Worm (Caenorhabditis elegans) whole organism, late embryonic: Measurements from ENCODE around the gene ceh-53.

Experiments
- C08G9.2 ChIP-seq: sonication (generic microtip); optimal IDR thresholded peaks from 2 replicates; lab custom pipeline; 2016; ENCODE audit warnings: mild to moderate bottlenecking, missing genetic modification characterization, moderate library complexity, missing compliant biosample characterization
- K09A11.1 ChIP-seq: sonication (generic microtip); optimal IDR thresholded peaks from 2 replicates; lab custom pipeline; 2017; ENCODE audit warnings: antibody characterized with exemption, mild to moderate bottlenecking, missing genetic modification characterization, missing compliant biosample characterization; ENCODE audit not compliant: insufficient read depth
- Y22D7AL.16 ChIP-seq: sonication (generic microtip); optimal IDR thresholded peaks from 2 replicates; lab custom pipeline; 2016; ENCODE audit warnings: missing genetic modification characterization, missing compliant biosample characterization
- ahr-1 ChIP-seq: sonication (generic microtip); optimal IDR thresholded peaks from 2 replicates; lab custom pipeline; 2016; ENCODE audit warnings: missing genetic modification characterization, missing compliant biosample characterization
- ceh-18 ChIP-seq: sonication (generic microtip); optimal IDR thresholded peaks from 2 replicates; lab custom pipeline; 2016; ENCODE audit warnings: missing genetic modification characterization, missing compliant biosample characterization
- ceh-2 ChIP-seq: sonication (generic microtip); optimal IDR thresholded peaks from 2 replicates; lab custom pipeline; 2016; ENCODE audit warnings: missing genotype, missing genetic modification characterization, missing compliant biosample characterization
- ceh-45 ChIP-seq: fragments of 200-800 bp; sonication (Bioruptor generic); IDR thresholded peaks from 2 replicates; pipeline ENCODE4 v1.3.6; 2022; ENCODE audit warnings: missing genetic modification reagents, missing genetic modification characterization, missing compliant biosample characterization
- ceh-6 ChIP-seq: fragments of 200-800 bp; sonication (Bioruptor generic); optimal IDR thresholded peaks from 2 replicates; lab custom pipeline; 2018; ENCODE audit warnings: mild to moderate bottlenecking, missing genetic modification characterization, missing compliant biosample characterization
- dmd-4 ChIP-seq: sonication (generic microtip); optimal IDR thresholded peaks from 2 replicates; lab custom pipeline; 2016; ENCODE audit warnings: borderline replicate concordance, missing genetic modification characterization, missing compliant biosample characterization
- dve-1 ChIP-seq: sonication (generic microtip); optimal IDR thresholded peaks from 2 replicates; lab custom pipeline; 2017; ENCODE audit warnings: antibody characterized with exemption, mild to moderate bottlenecking, missing genetic modification characterization, missing compliant biosample characterization
- elt-2 ChIP-seq: sonication (generic microtip); optimal IDR thresholded peaks from 2 replicates; lab custom pipeline; 2016; ENCODE audit warnings: missing genetic modification reagents, missing genetic modification characterization, missing compliant biosample characterization
- fax-1 ChIP-seq: sonication (generic microtip); optimal IDR thresholded peaks from 2 replicates; lab custom pipeline; 2016; ENCODE audit warnings: missing genotype, missing genetic modification characterization, missing compliant biosample characterization
- gmeb-2 ChIP-seq: sonication (generic microtip); optimal IDR thresholded peaks from 2 replicates; lab custom pipeline; 2016; ENCODE audit warnings: missing genetic modification characterization, inconsistent platforms, missing compliant biosample characterization
- lin-11 ChIP-seq: fragments of 200-800 bp; sonication (Bioruptor generic); optimal IDR thresholded peaks from 2 replicates; lab custom pipeline; 2018; ENCODE audit warnings: mild to moderate bottlenecking, missing genetic modification characterization, missing compliant biosample characterization
- madf-2 ChIP-seq: sonication (generic microtip); optimal IDR thresholded peaks from 2 replicates; lab custom pipeline; 2017; ENCODE audit warnings: missing genetic modification characterization, missing compliant biosample characterization
- nhr-11 ChIP-seq: fragments of 150-350 bp; optimal IDR thresholded peaks from 2 replicates; lab custom pipeline; 2014; ENCODE audit warnings: missing biosample characterization, missing genetic modification characterization
- nhr-232 ChIP-seq: sonication (generic microtip); optimal IDR thresholded peaks from 2 replicates; lab custom pipeline; 2016; ENCODE audit warnings: missing genetic modification characterization, missing compliant biosample characterization
- npax-4 ChIP-seq: sonication (generic microtip); optimal IDR thresholded peaks from 2 replicates; lab custom pipeline; 2016; ENCODE audit warnings: missing genetic modification characterization, missing compliant biosample characterization
- pha-2 ChIP-seq: sonication (generic microtip); optimal IDR thresholded peaks from 2 replicates; lab custom pipeline; 2017; ENCODE audit warnings: mild to moderate bottlenecking, missing genetic modification characterization, missing compliant biosample characterization
- pha-4 ChIP-seq: fragments of 150-350 bp; optimal IDR thresholded peaks from 2 replicates; lab custom pipeline; 2018; ENCODE audit warnings: missing biosample characterization, missing genetic modification reagents, missing genetic modification characterization
- pros-1 ChIP-seq: fragments of 150-350 bp; optimal IDR thresholded peaks from 2 replicates; lab custom pipeline; 2014; ENCODE audit warnings: missing biosample characterization, missing genetic modification reagents, missing genetic modification characterization
- ref-2 ChIP-seq: sonication (generic microtip); optimal IDR thresholded peaks from 2 replicates; lab custom pipeline; 2016; ENCODE audit warnings: missing genetic modification characterization, missing compliant biosample characterization
- rnt-1 ChIP-seq: sonication (generic microtip); optimal IDR thresholded peaks from 2 replicates; lab custom pipeline; 2016; ENCODE audit warnings: missing genetic modification characterization, missing compliant biosample characterization
- sox-4 ChIP-seq: sonication (generic microtip); optimal IDR thresholded peaks from 2 replicates; lab custom pipeline; 2017; ENCODE audit warnings: mild to moderate bottlenecking, missing genetic modification characterization, inconsistent platforms, missing compliant biosample characterization
- tbx-7 ChIP-seq: sonication (generic microtip); optimal IDR thresholded peaks from 2 replicates; lab custom pipeline; 2016; ENCODE audit warnings: missing genotype, missing genetic modification characterization, missing compliant biosample characterization
- ttx-3 ChIP-seq: sonication (generic microtip); optimal IDR thresholded peaks from 2 replicates; lab custom pipeline; 2016; ENCODE audit warnings: missing genetic modification reagents, missing genetic modification characterization, missing compliant biosample characterization
- unc-3 ChIP-seq, 2 experiments: fragments of 200-800 bp in 1 of 2; sonication (Bioruptor generic) in 1 of 2; sonication (generic microtip) in 1 of 2; conservative IDR thresholded peaks in 1 of 2; optimal IDR thresholded peaks in 1 of 2; 2 replicates each; pipeline versions ENCODE4 v1.3.6 to Lab custom; 2016 to 2022; ENCODE audit warnings: missing compliant biosample characterization in 2 of 2, missing genetic modification characterization in 2 of 2, missing genetic modification reagents in 1 of 2
- unc-42 ChIP-seq: sonication (generic microtip); optimal IDR thresholded peaks from 2 replicates; lab custom pipeline; 2016; ENCODE audit warnings: missing genotype, missing genetic modification characterization, missing compliant biosample characterization
- unc-55 ChIP-seq: sonication (generic microtip); optimal IDR thresholded peaks from 2 replicates; lab custom pipeline; 2017; ENCODE audit warnings: missing biosample characterization, missing genetic modification reagents, missing genetic modification characterization

Gene ceh-53

DNA sequence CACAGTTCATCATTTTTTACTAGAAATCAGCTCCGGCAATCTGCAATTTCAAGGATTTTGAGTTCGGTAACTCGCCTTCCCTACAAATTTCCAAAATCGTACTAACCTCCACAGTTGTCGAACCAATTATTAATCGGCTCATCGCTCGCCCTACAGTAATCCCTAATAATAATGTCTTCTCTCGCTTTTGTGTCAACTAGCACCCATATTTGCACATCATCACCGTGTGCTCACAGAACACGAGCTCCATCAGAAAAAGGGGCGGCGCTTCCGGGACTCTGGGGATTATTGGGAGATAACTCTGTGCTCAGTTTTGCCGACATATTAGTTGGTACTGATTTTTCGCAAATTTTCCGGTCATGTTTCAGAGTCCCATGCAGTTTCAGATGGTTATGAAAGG lies at the start of gene ceh-53:
ceh-53 (plus strand) TSS at position 301 of the 400 bp plus-strand sequence.
- no peak for TF ChIP-seq ref-2 (tag; lab: Kevin White, UChicago)
- TF ChIP-seq ceh-6 = no peak
- no peak for TF ChIP-seq ttx-3 (tag; lab: Kevin White, UChicago)
- TF ChIP-seq, all 69 proteins: peak for 0

DNA sequence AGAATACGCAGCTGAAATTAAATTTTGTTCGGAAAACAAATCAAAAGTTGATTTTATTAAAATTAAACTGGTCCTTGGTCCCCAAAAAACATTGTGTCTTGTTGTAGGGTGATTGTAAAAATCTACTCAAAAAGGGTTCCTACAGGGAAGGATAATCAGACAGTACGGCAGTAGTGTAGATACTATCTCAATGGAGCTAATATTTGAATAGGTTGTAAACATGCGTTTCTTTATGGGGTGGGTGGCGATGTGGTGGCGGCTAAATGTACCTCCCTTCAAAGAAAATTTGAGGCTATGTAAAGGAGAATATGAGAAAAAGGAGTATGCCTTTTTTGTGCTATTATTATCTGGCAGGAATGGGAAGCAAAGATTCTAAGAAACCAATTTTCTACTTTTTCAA lies 45.5 kb upstream of the ceh-53 start:
- TF ChIP-seq fax-1 (tag; lab: Kevin White, UChicago) (no peak), ceh-6 (no peak), pha-4 (tag; lab: Kevin White, UChicago) (no peak), C08G9.2 (tag; lab: Kevin White, UChicago) (no peak), ceh-18 (tag; lab: Kevin White, UChicago) (no peak), nhr-11 (tag; lab: Kevin White, UChicago) (no peak), ahr-1 (tag; lab: Kevin White, UChicago) (no peak), nhr-232 (tag; lab: Kevin White, UChicago) (no peak), unc-42 (tag; lab: Kevin White, UChicago) (no peak), elt-2 (tag; lab: Kevin White, UChicago) (no peak), pha-2 (tag; lab: Kevin White, UChicago) (no peak)

DNA sequence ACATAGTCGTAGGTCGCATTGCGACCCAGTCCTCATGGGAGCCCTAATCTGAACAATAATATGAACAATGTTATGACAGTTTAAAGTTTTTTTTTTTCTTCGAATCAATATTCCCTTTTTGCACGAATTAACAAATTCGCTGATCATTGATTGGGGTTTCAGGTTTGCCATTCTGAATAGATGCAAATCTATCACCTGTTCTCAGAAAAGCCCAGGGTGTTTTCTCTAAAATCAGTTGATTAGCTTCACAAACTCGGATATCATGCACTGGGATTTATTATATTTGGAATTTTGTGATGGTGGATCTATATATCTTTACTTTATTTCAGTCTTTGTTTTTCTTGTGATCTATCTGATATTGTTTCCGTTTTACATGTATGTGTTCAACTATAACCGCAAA lies 44.7 kb upstream of the ceh-53 start, which contains the start of gene srz-23:
srz-23 (plus strand) TSS at position 263 of the 400 bp plus-strand sequence.
- TF ChIP-seq ttx-3 (tag; lab: Kevin White, UChicago) = no peak
- TF ChIP-seq npax-4 (tag; lab: Kevin White, UChicago) = no peak
- TF ChIP-seq unc-3 (GFP tag; conservative IDR thresholded peaks at IDR 0.05; lab: Robert Waterston, UW) = no peak
- no peak for TF ChIP-seq unc-3 (tag; optimal IDR thresholded peaks at IDR 0.05; lab: Kevin White, UChicago)
- no peak for TF ChIP-seq K09A11.1 (tag; lab: Kevin White, UChicago)
- no peak for TF ChIP-seq ceh-18 (tag; lab: Kevin White, UChicago)
- TF ChIP-seq pha-4 (tag; lab: Kevin White, UChicago) = no peak
- no peak for TF ChIP-seq ceh-2
- no peak for TF ChIP-seq tbx-7 (tag; lab: Kevin White, UChicago)
- no peak for TF ChIP-seq rnt-1 (tag; lab: Kevin White, UChicago)
- TF ChIP-seq sox-4 (tag; lab: Kevin White, UChicago) = no peak
- TF ChIP-seq ceh-6 = no peak
- TF ChIP-seq unc-42 (tag; lab: Kevin White, UChicago) = no peak
- no peak for TF ChIP-seq pros-1
- TF ChIP-seq ceh-45 (GFP tag; lab: Robert Waterston, UW) = no peak

DNA sequence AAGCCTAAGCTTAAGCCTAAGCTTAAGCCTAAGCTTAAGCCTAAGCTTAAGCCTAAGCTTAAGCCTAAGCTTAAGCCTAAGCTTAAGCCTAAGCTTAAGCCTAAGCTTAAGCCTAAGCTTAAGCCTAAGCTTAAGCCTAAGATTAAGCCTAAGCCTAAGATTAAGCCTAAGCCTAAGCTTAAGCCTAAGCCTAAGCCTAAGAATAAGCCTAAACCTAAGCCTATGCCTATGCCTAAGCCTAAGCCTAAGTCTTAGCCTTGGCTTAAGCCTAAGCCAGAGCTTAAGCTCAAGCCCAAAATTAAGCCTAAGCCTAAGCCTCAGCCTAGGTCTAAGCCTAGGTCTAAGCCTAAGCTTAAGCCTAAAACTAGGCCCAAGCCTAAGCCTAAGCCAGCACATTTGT lies 42.6 kb upstream of the ceh-53 start:
- peak; percentile 100 for TF ChIP-seq dve-1 (tag; lab: Kevin White, UChicago)
- TF ChIP-seq, all 69 proteins: peak for 1; not testable (repeated sequence) for 68

DNA sequence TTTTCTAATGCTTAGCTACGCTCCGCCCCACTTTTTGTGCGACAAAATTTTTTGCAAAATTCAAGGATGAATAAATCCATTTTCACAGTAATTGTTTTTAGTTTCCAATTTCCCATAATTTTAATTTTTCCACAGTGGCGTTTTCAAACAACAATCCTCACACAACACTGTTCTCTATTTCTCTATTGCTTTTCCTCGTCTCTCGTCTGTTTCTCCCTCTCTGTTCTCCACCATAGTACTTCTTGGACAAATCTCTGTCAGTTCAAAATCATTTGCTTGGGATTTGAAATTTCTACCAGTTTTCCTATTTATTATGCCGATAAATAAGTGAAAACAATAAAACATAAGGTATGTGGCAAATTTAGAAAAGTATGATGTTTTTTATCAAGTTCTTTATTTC lies 34.8 kb upstream of the ceh-53 start, which contains the start of gene F58E2.4:
F58E2.4 (plus strand) TSS at position 134 of the 400 bp plus-strand sequence.
- TF ChIP-seq ceh-6 (no peak), gmeb-2 (tag; lab: Kevin White, UChicago) (no peak), nhr-232 (tag; lab: Kevin White, UChicago) (no peak), lin-11 (tag; lab: Kevin White, UChicago) (no peak), dmd-4 (tag; lab: Kevin White, UChicago) (no peak), unc-55 (GFP tag; lab: Kevin White, UChicago) (no peak)

DNA sequence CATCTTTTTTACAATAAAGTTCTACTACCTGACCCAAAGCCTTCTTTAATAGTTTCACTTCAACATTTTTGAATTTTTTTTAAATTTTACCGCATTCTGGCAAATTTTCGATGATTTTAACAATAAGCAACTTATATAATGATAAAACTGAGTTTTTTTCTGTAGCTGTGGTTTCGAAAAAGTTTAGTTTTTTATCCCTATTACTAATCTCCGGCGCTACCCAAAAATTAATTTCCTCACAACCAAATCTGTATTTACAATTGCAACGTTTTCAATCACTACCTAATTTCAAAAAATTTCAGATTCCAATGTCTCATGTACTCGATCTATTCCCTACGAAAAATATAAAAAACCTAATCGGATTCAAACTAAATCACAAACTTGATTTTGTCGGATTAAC lies 30.9 kb upstream of the ceh-53 start, which contains the start of gene F58E2.3:
F58E2.3 (plus strand) TSS at position 301 of the 400 bp plus-strand sequence.
- TF ChIP-seq ceh-6 = no peak
- no peak for TF ChIP-seq madf-2 (tag; lab: Kevin White, UChicago)
- TF ChIP-seq Y22D7AL.16 (tag; lab: Kevin White, UChicago) = no peak
